Worm (Caenorhabditis elegans) whole organism, L3 larva: ENCODE results near the gene R02D1.2.
A peak's percentile ranks its signal among the peaks of the same experiment; 100 is the strongest.

Experiments used
- R02D3.7 ChIP-seq: fragments of 150-350 bp; optimal IDR thresholded peaks from 2 replicates; lab custom pipeline; 2014; ENCODE audit warnings: missing biosample characterization, missing genetic modification characterization
- ZK546.5 ChIP-seq: sonication (generic microtip); optimal IDR thresholded peaks from 2 replicates; lab custom pipeline; 2017; ENCODE audit warnings: missing biosample characterization, missing genetic modification characterization
- aly-2 ChIP-seq: fragments of 150-350 bp; optimal IDR thresholded peaks from 2 replicates; lab custom pipeline; 2014; ENCODE audit warnings: missing biosample characterization, missing genetic modification characterization
- ama-1 ChIP-seq: fragments of 150-350 bp; optimal IDR thresholded peaks from 2 replicates; lab custom pipeline; 2018
- ceh-16 ChIP-seq: sonication (generic microtip); optimal IDR thresholded peaks from 2 replicates; lab custom pipeline; 2017; ENCODE audit warnings: missing biosample characterization, missing genetic modification characterization
- ceh-28 ChIP-seq: fragments of 150-350 bp; optimal IDR thresholded peaks from 2 replicates; lab custom pipeline; 2014; ENCODE audit warnings: missing biosample characterization, missing genetic modification reagents, missing genetic modification characterization
- ceh-9 ChIP-seq: sonication (generic microtip); optimal IDR thresholded peaks from 2 replicates; lab custom pipeline; 2018; ENCODE audit warnings: missing biosample characterization, missing genetic modification characterization
- daf-12 ChIP-seq: fragments of 150-350 bp; optimal IDR thresholded peaks from 2 replicates; lab custom pipeline; 2014; ENCODE audit warnings: missing biosample characterization, missing genetic modification reagents, missing genetic modification characterization
- egl-27 ChIP-seq: sonication (generic microtip); optimal IDR thresholded peaks from 4 replicates; lab custom pipeline; 2017; ENCODE audit warnings: missing biosample characterization, missing genetic modification reagents, missing genetic modification characterization
- elt-1 ChIP-seq: fragments of 150-350 bp; optimal IDR thresholded peaks from 2 replicates; lab custom pipeline; 2014; ENCODE audit warnings: missing biosample characterization, missing genetic modification characterization
- elt-2 ChIP-seq: sonication (generic microtip); optimal IDR thresholded peaks from 2 replicates; lab custom pipeline; 2016; ENCODE audit warnings: missing genetic modification reagents, mild to moderate bottlenecking, missing genetic modification characterization, missing compliant biosample characterization
- elt-3 ChIP-seq, 3 experiments: fragments of 150-350 bp in 1 of 3; sonication (generic microtip) in 2 of 3; optimal IDR thresholded peaks; 2 replicates in 2 of 3; 4 replicates in 1 of 3; lab custom pipeline; 2014 to 2017; ENCODE audit warnings: missing biosample characterization in 3 of 3, missing genetic modification characterization in 3 of 3
- eor-1 ChIP-seq, 2 experiments: fragments of 150-350 bp; optimal IDR thresholded peaks; 2 replicates each; lab custom pipeline; 2014 to 2018; ENCODE audit warnings: missing biosample characterization in 2 of 2, missing genetic modification characterization in 2 of 2
- fkh-10 ChIP-seq: sonication (generic microtip); optimal IDR thresholded peaks from 2 replicates; lab custom pipeline; 2017; ENCODE audit warnings: missing biosample characterization, missing genetic modification reagents, missing genetic modification characterization
- fos-1 ChIP-seq: fragments of 150-350 bp; optimal IDR thresholded peaks from 2 replicates; lab custom pipeline; 2014; ENCODE audit warnings: missing biosample characterization, missing genetic modification characterization
- jun-1 ChIP-seq: fragments of 150-350 bp; optimal IDR thresholded peaks from 2 replicates; lab custom pipeline; 2014; ENCODE audit warnings: missing biosample characterization, missing genetic modification reagents, missing genetic modification characterization
- lin-15B ChIP-seq: fragments of 150-350 bp; optimal IDR thresholded peaks from 2 replicates; lab custom pipeline; 2014; ENCODE audit warnings: missing biosample characterization, missing genetic modification characterization
- lin-39 ChIP-seq: fragments of 150-350 bp; optimal IDR thresholded peaks from 2 replicates; lab custom pipeline; 2018; ENCODE audit warnings: missing biosample characterization, missing genetic modification reagents, missing genetic modification characterization
- mml-1 ChIP-seq: fragments of 150-350 bp; sonication (generic microtip); optimal IDR thresholded peaks from 3 replicates; lab custom pipeline; 2014; ENCODE audit warnings: missing biosample characterization, missing genetic modification characterization
- nfya-1 ChIP-seq: sonication (generic microtip); optimal IDR thresholded peaks from 2 replicates; lab custom pipeline; 2017; ENCODE audit warnings: missing genetic modification characterization, mild to moderate bottlenecking, missing compliant biosample characterization, antibody characterized with exemption, moderate library complexity; ENCODE audit not compliant: insufficient read depth
- nhr-11 ChIP-seq: fragments of 150-350 bp; optimal IDR thresholded peaks from 2 replicates; lab custom pipeline; 2014; ENCODE audit warnings: missing biosample characterization, missing genetic modification characterization
- nhr-12 ChIP-seq: fragments of 150-350 bp; optimal IDR thresholded peaks from 2 replicates; lab custom pipeline; 2014; ENCODE audit warnings: missing biosample characterization, missing genetic modification characterization
- nhr-23 ChIP-seq: fragments of 150-350 bp; optimal IDR thresholded peaks from 2 replicates; lab custom pipeline; 2014; ENCODE audit warnings: missing biosample characterization, missing genetic modification reagents, missing genetic modification characterization
- nhr-237 ChIP-seq: fragments of 150-350 bp; optimal IDR thresholded peaks from 2 replicates; lab custom pipeline; 2014; ENCODE audit warnings: missing biosample characterization, missing genetic modification characterization
- nhr-25 ChIP-seq: sonication (generic microtip); optimal IDR thresholded peaks from 2 replicates; lab custom pipeline; 2017; ENCODE audit warnings: missing biosample characterization, missing genetic modification characterization
- nhr-28 ChIP-seq: fragments of 150-350 bp; optimal IDR thresholded peaks from 2 replicates; lab custom pipeline; 2014; ENCODE audit warnings: missing biosample characterization, missing genetic modification characterization
- nhr-43 ChIP-seq: sonication (generic microtip); optimal IDR thresholded peaks from 2 replicates; lab custom pipeline; 2016; ENCODE audit warnings: mild to moderate bottlenecking, missing genetic modification characterization, missing compliant biosample characterization; ENCODE audit not compliant: poor library complexity, severe bottlenecking
- nhr-67 ChIP-seq: fragments of 150-350 bp; optimal IDR thresholded peaks from 2 replicates; lab custom pipeline; 2014; ENCODE audit warnings: missing biosample characterization, missing genetic modification characterization
- nhr-76 ChIP-seq: fragments of 150-350 bp; sonication (generic microtip); optimal IDR thresholded peaks from 5 replicates; lab custom pipeline; 2014; ENCODE audit warnings: missing biosample characterization, missing genetic modification characterization
- skn-1 ChIP-seq: fragments of 150-350 bp; optimal IDR thresholded peaks from 2 replicates; lab custom pipeline; 2014; ENCODE audit warnings: missing biosample characterization, missing genetic modification characterization
- snpc-4 ChIP-seq: fragments of 150-350 bp; optimal IDR thresholded peaks from 2 replicates; lab custom pipeline; 2014; ENCODE audit warnings: missing biosample characterization, missing genetic modification characterization
- tbx-2 ChIP-seq: sonication (generic microtip); optimal IDR thresholded peaks from 2 replicates; lab custom pipeline; 2016; ENCODE audit warnings: mild to moderate bottlenecking, missing genetic modification characterization, missing compliant biosample characterization
- unc-39 ChIP-seq: sonication (generic microtip); optimal IDR thresholded peaks from 4 replicates; lab custom pipeline; 2017; ENCODE audit warnings: missing biosample characterization, missing genetic modification characterization
- zag-1 ChIP-seq: fragments of 150-350 bp; optimal IDR thresholded peaks from 2 replicates; lab custom pipeline; 2014; ENCODE audit warnings: missing biosample characterization, missing genetic modification characterization
- ztf-4 ChIP-seq: fragments of 150-350 bp; optimal IDR thresholded peaks from 2 replicates; lab custom pipeline; 2014; ENCODE audit warnings: missing biosample characterization, missing genetic modification characterization

R02D1.2 gene

ce11 chrV:4364517-4364916 is 41.9 kb upstream of the R02D1.2 start, which contains the start of gene grl-13:
TSS of gene grl-13 (minus strand) at chrV:4364617.
- no peak for TF ChIP-seq lin-15B (tag; lab: Kevin White, UChicago)
- no peak for TF ChIP-seq elt-1
- TF ChIP-seq zag-1 (tag; lab: Kevin White, UChicago) = no peak
- TF ChIP-seq nhr-67 (tag; lab: Kevin White, UChicago) = no peak
- TF ChIP-seq nhr-12 (tag; lab: Kevin White, UChicago) = no peak
- TF ChIP-seq skn-1 (tag; lab: Kevin White, UChicago) = no peak
- TF ChIP-seq lin-39 (tag; lab: Kevin White, UChicago) = no peak
- no peak for TF ChIP-seq nhr-43 (tag; lab: Kevin White, UChicago)
- no peak for TF ChIP-seq aly-2 (tag; lab: Kevin White, UChicago)
- TF ChIP-seq ztf-4 (tag; lab: Kevin White, UChicago) = no peak
- no peak for TF ChIP-seq fkh-10 (GFP tag; lab: Kevin White, UChicago)
- TF ChIP-seq elt-3 (tag; optimal IDR thresholded peaks at IDR 0.05; lab: Kevin White, UChicago) = no peak
- TF ChIP-seq nhr-76 (tag; lab: Kevin White, UChicago) = no peak
- no peak for TF ChIP-seq snpc-4 (tag; lab: Kevin White, UChicago)
- TF ChIP-seq daf-12 (tag; lab: Kevin White, UChicago) = no peak
- no peak for TF ChIP-seq jun-1 (tag; lab: Kevin White, UChicago)
- no peak for TF ChIP-seq eor-1 (tag; optimal IDR thresholded peaks at IDR 0.05; lab: Kevin White, UChicago)

- TF ChIP-seq nhr-67 (tag; lab: Kevin White, UChicago) = no peak
- TF ChIP-seq nhr-23 (tag; lab: Kevin White, UChicago) = peak; percentile 44
- TF ChIP-seq unc-39 (tag; lab: Kevin White, UChicago) = no peak
- TF ChIP-seq nhr-25 (tag; lab: Kevin White, UChicago) = peak; percentile 34
- TF ChIP-seq elt-1 = peak; percentile 80
- no peak for TF ChIP-seq ZK546.5 (tag; lab: Kevin White, UChicago)
- no peak for TF ChIP-seq egl-27 (tag; lab: Kevin White, UChicago)
- TF ChIP-seq, all 47 proteins: peak for 3
Observed at ce11 chrV:4361505-4361904, 38.9 kb upstream of the R02D1.2 start, which contains the start of gene F32D1.3. TSS of gene F32D1.3 (minus strand) at chrV:4361569.

DNA sequence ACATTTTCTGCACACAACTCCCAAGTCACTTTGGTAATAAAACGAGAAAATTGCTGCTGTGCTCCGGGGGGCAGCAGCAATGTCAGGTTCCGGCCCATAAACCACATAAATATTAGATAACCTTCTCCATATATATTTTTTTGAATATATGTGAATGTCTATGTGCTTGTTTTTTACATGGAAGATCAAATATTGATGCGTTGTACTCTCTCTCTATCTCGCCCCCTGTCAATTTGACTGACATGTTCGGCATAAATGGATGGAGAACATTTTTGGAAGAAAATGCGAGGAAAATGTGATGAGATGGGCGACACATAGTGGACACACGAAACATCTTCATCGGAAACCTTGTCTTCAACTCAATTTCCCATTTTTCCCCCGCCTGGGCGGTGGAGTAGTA is 37.4 kb upstream of the R02D1.2 start:
- TF ChIP-seq ceh-28 (tag; lab: Kevin White, UChicago) (no peak), nfya-1 (tag; lab: Kevin White, UChicago) (no peak), nhr-11 (tag; lab: Kevin White, UChicago) (no peak), ztf-4 (tag; lab: Kevin White, UChicago) (no peak)

ce11 chrV:4359127-4359526 is 36.5 kb upstream of the R02D1.2 start:
- TF ChIP-seq eor-1 (tag; optimal IDR thresholded peaks at IDR 0.05; lab: Kevin White, UChicago) (no peak), ceh-16 (tag; lab: Kevin White, UChicago) (no peak), egl-27 (tag; lab: Kevin White, UChicago) (no peak), nhr-237 (tag; lab: Kevin White, UChicago) (no peak), elt-2 (tag; lab: Kevin White, UChicago) (no peak), daf-12 (tag; lab: Kevin White, UChicago) (no peak), unc-39 (tag; lab: Kevin White, UChicago) (no peak), mml-1 (no peak), ceh-28 (tag; lab: Kevin White, UChicago) (no peak), ama-1 (lab: Kevin White, UChicago) (no peak), nfya-1 (tag; lab: Kevin White, UChicago) (no peak), nhr-67 (tag; lab: Kevin White, UChicago) (no peak), elt-1 (no peak), aly-2 (tag; lab: Kevin White, UChicago) (no peak), tbx-2 (tag; lab: Kevin White, UChicago) (no peak), nhr-11 (tag; lab: Kevin White, UChicago) (no peak)

- TF ChIP-seq nhr-67 (tag; lab: Kevin White, UChicago) = no peak
- no peak for TF ChIP-seq fos-1
- no peak for TF ChIP-seq R02D3.7 (tag; lab: Kevin White, UChicago)
- TF ChIP-seq snpc-4 (tag; lab: Kevin White, UChicago) = no peak
- no peak for TF ChIP-seq zag-1 (tag; lab: Kevin White, UChicago)
- TF ChIP-seq tbx-2 (tag; lab: Kevin White, UChicago) = no peak
- TF ChIP-seq nhr-28 (tag; lab: Kevin White, UChicago) = no peak
- no peak for TF ChIP-seq ceh-9 (tag; lab: Kevin White, UChicago)
- TF ChIP-seq fkh-10 (GFP tag; lab: Kevin White, UChicago) = no peak
- no peak for TF ChIP-seq nhr-25 (tag; lab: Kevin White, UChicago)
- TF ChIP-seq jun-1 (tag; lab: Kevin White, UChicago) = no peak
Observed at ce11 chrV:4357369-4357768, 34.8 kb upstream of the R02D1.2 start.
